Worm (Caenorhabditis elegans) whole organism, L4 larva: ENCODE data around the gene F28A12.10.

Source experiments
- F10B5.3 ChIP-seq: sonication (generic microtip); optimal IDR thresholded peaks from 2 replicates; lab custom pipeline; 2016; ENCODE audit warnings: mild to moderate bottlenecking, missing genetic modification characterization, missing compliant biosample characterization
- F37D6.2 ChIP-seq: sonication (generic microtip); optimal IDR thresholded peaks from 2 replicates; lab custom pipeline; 2016; ENCODE audit warnings: mild to moderate bottlenecking, missing genetic modification characterization, missing compliant biosample characterization
- F49E8.2 ChIP-seq: sonication (generic microtip); optimal IDR thresholded peaks from 2 replicates; lab custom pipeline; 2016; ENCODE audit warnings: missing compliant biosample characterization, mild to moderate bottlenecking, missing genetic modification characterization, borderline replicate concordance
- T20F7.1 ChIP-seq: fragments of 200-800 bp; sonication (Bioruptor generic); optimal IDR thresholded peaks from 2 replicates; lab custom pipeline; 2018; ENCODE audit warnings: mild to moderate bottlenecking, missing genetic modification characterization, missing compliant biosample characterization
- T26A8.4 ChIP-seq: fragments of 200-800 bp; sonication (Bioruptor generic); IDR thresholded peaks from 2 replicates; pipeline ENCODE4 v1.3.6; 2022; ENCODE audit warnings: missing genetic modification characterization, missing compliant biosample characterization
- Y105C5A.15 ChIP-seq: fragments of 200-800 bp; sonication (Bioruptor generic); IDR thresholded peaks from 2 replicates; pipeline ENCODE4 v1.3.6; 2022; ENCODE audit warnings: missing genetic modification characterization, missing compliant biosample characterization
- Y48G9A.11 ChIP-seq: fragments of 200-800 bp; sonication (Bioruptor generic); IDR thresholded peaks from 2 replicates; pipeline ENCODE4 v1.3.6; 2022; ENCODE audit warnings: missing genetic modification reagents, missing genetic modification characterization, missing compliant biosample characterization
- aha-1 ChIP-seq: fragments of 150-350 bp; peaks from one replicate; lab custom pipeline; 2014; ENCODE audit warnings: missing biosample characterization, missing genetic modification characterization
- ama-1 ChIP-seq: fragments of 150-350 bp; optimal IDR thresholded peaks from 2 replicates; lab custom pipeline; 2014; ENCODE audit warnings: inconsistent platforms, mixed read lengths
- attf-4 ChIP-seq: sonication (generic microtip); optimal IDR thresholded peaks from 3 replicates; lab custom pipeline; 2017; ENCODE audit warnings: missing biosample characterization, missing genetic modification characterization
- cey-2 ChIP-seq: sonication (generic microtip); optimal IDR thresholded peaks from 3 replicates; lab custom pipeline; 2017; ENCODE audit warnings: missing genetic modification characterization, mild to moderate bottlenecking, missing compliant biosample characterization, antibody characterized with exemption, borderline replicate concordance; ENCODE audit not compliant: insufficient read depth
- ctbp-1 ChIP-seq: fragments of 200-800 bp; sonication (Bioruptor generic); IDR thresholded peaks from 2 replicates; pipeline ENCODE4 v1.3.6; 2022; ENCODE audit warnings: missing genetic modification reagents, missing genetic modification characterization, missing compliant biosample characterization
- daf-12 ChIP-seq: fragments of 150-350 bp; optimal IDR thresholded peaks from 2 replicates; lab custom pipeline; 2014; ENCODE audit warnings: missing biosample characterization, missing genetic modification reagents, missing genetic modification characterization
- daf-8 ChIP-seq: fragments of 200-800 bp; sonication (Bioruptor generic); IDR thresholded peaks from 2 replicates; pipeline ENCODE4 v1.3.6; 2022; ENCODE audit warnings: missing genetic modification characterization, missing compliant biosample characterization
- dmd-6 ChIP-seq: fragments of 200-800 bp; sonication (Bioruptor generic); IDR thresholded peaks from 2 replicates; pipeline ENCODE4 v1.3.6; 2022; ENCODE audit warnings: missing genetic modification reagents, missing genetic modification characterization, missing compliant biosample characterization
- dmd-9 ChIP-seq: fragments of 200-800 bp; sonication (Bioruptor generic); IDR thresholded peaks from 2 replicates; pipeline ENCODE4 v1.3.6; 2022; ENCODE audit warnings: missing genetic modification reagents, missing genetic modification characterization, missing compliant biosample characterization
- dve-1 ChIP-seq: sonication (generic microtip); optimal IDR thresholded peaks from 2 replicates; lab custom pipeline; 2017; ENCODE audit warnings: antibody characterized with exemption, mild to moderate bottlenecking, missing genetic modification characterization, missing compliant biosample characterization; ENCODE audit not compliant: insufficient read depth
- fos-1 ChIP-seq: fragments of 150-350 bp; optimal IDR thresholded peaks from 2 replicates; lab custom pipeline; 2014; ENCODE audit warnings: missing biosample characterization, missing genetic modification characterization
- hif-1 ChIP-seq, 2 experiments: sonication (generic microtip); optimal IDR thresholded peaks; 2 replicates each; lab custom pipeline; 2016 to 2017; ENCODE audit warnings: missing compliant biosample characterization in 2 of 2, missing genetic modification characterization in 2 of 2, missing genetic modification reagents in 2 of 2, missing genotype in 2 of 2, mild to moderate bottlenecking in 1 of 2
- hlh-11 ChIP-seq: fragments of 200-800 bp; sonication (Bioruptor generic); optimal IDR thresholded peaks from 2 replicates; lab custom pipeline; 2018; ENCODE audit warnings: mild to moderate bottlenecking, missing genetic modification characterization, missing compliant biosample characterization
- hlh-30 ChIP-seq: sonication (generic microtip); optimal IDR thresholded peaks from 2 replicates; lab custom pipeline; 2017; ENCODE audit warnings: antibody characterized with exemption, mild to moderate bottlenecking, missing genetic modification characterization, missing compliant biosample characterization; ENCODE audit not compliant: insufficient read depth
- jun-1 ChIP-seq: fragments of 150-350 bp; optimal IDR thresholded peaks from 2 replicates; lab custom pipeline; 2014; ENCODE audit warnings: missing biosample characterization, missing genetic modification reagents, missing genetic modification characterization
- lin-1 ChIP-seq: fragments of 200-800 bp; sonication (Bioruptor generic); IDR thresholded peaks from 2 replicates; pipeline ENCODE4 v1.3.6; 2022; ENCODE audit warnings: missing genetic modification reagents, missing genetic modification characterization, missing compliant biosample characterization
- lin-29 ChIP-seq: fragments of 200-800 bp; sonication (Bioruptor generic); IDR thresholded peaks from 2 replicates; pipeline ENCODE4 v1.3.6; 2022; ENCODE audit warnings: missing genetic modification reagents, missing genetic modification characterization, missing compliant biosample characterization
- lin-38 ChIP-seq: fragments of 200-800 bp; sonication (Bioruptor generic); IDR thresholded peaks from 2 replicates; pipeline ENCODE4 v1.3.6; 2022; ENCODE audit warnings: missing genetic modification reagents, missing genetic modification characterization, missing compliant biosample characterization
- madf-9 ChIP-seq: fragments of 200-800 bp; sonication (Bioruptor generic); conservative IDR thresholded peaks from 2 replicates; pipeline ENCODE4 v1.3.6; 2022; ENCODE audit warnings: missing genetic modification reagents, missing genetic modification characterization, missing compliant biosample characterization
- mep-1 ChIP-seq: fragments of 150-350 bp; sonication (generic microtip); optimal IDR thresholded peaks from 3 replicates; lab custom pipeline; 2014; ENCODE audit warnings: missing biosample characterization, missing genetic modification characterization
- mxl-3 ChIP-seq: fragments of 200-800 bp; sonication (Bioruptor generic); optimal IDR thresholded peaks from 2 replicates; lab custom pipeline; 2018; ENCODE audit warnings: mild to moderate bottlenecking, missing genetic modification characterization, missing compliant biosample characterization
- nhr-102 ChIP-seq: sonication (generic microtip); optimal IDR thresholded peaks from 2 replicates; lab custom pipeline; 2016; ENCODE audit warnings: mild to moderate bottlenecking, missing genetic modification characterization, moderate library complexity, missing compliant biosample characterization
- nhr-11 ChIP-seq: fragments of 150-350 bp; optimal IDR thresholded peaks from 2 replicates; lab custom pipeline; 2014; ENCODE audit warnings: missing biosample characterization, missing genetic modification characterization
- nhr-25 ChIP-seq: sonication (generic microtip); optimal IDR thresholded peaks from 2 replicates; lab custom pipeline; 2017; ENCODE audit warnings: missing genetic modification characterization, mild to moderate bottlenecking, missing compliant biosample characterization, antibody characterized with exemption, moderate library complexity, borderline replicate concordance; ENCODE audit not compliant: insufficient read depth
- nhr-28 ChIP-seq: fragments of 150-350 bp; optimal IDR thresholded peaks from 2 replicates; lab custom pipeline; 2014; ENCODE audit warnings: missing biosample characterization, missing genetic modification characterization
- nhr-41 ChIP-seq: fragments of 200-800 bp; sonication (Bioruptor generic); IDR thresholded peaks from 2 replicates; pipeline ENCODE4 v1.3.6; 2022; ENCODE audit warnings: missing genetic modification reagents, missing genetic modification characterization, missing compliant biosample characterization
- nhr-6 ChIP-seq: fragments of 150-350 bp; optimal IDR thresholded peaks from 2 replicates; lab custom pipeline; 2014; ENCODE audit warnings: missing biosample characterization, missing genetic modification characterization
- nhr-77 ChIP-seq: fragments of 150-350 bp; optimal IDR thresholded peaks from 2 replicates; lab custom pipeline; 2014; ENCODE audit warnings: missing biosample characterization, missing genetic modification characterization
- rbr-2 ChIP-seq: sonication (generic microtip); optimal IDR thresholded peaks from 2 replicates; lab custom pipeline; 2016; ENCODE audit warnings: missing genotype, missing genetic modification characterization, missing compliant biosample characterization
- sdz-12 ChIP-seq: fragments of 200-800 bp; sonication (Bioruptor generic); optimal IDR thresholded peaks from 2 replicates; lab custom pipeline; 2018; ENCODE audit warnings: mild to moderate bottlenecking, missing genetic modification characterization, missing compliant biosample characterization
- snpc-1.2 ChIP-seq: fragments of 200-800 bp; sonication (Bioruptor generic); IDR thresholded peaks from 2 replicates; pipeline ENCODE4 v1.3.6; 2022; ENCODE audit warnings: missing genetic modification reagents, missing genetic modification characterization, missing compliant biosample characterization
- spr-1 ChIP-seq: sonication (generic microtip); optimal IDR thresholded peaks from 2 replicates; lab custom pipeline; 2016; ENCODE audit warnings: mild to moderate bottlenecking, missing genetic modification characterization, missing compliant biosample characterization
- spr-3 ChIP-seq: fragments of 200-800 bp; sonication (Bioruptor generic); optimal IDR thresholded peaks from 2 replicates; lab custom pipeline; 2018; ENCODE audit warnings: mild to moderate bottlenecking, missing genetic modification characterization, missing compliant biosample characterization
- tra-1 ChIP-seq: fragments of 200-800 bp; sonication (Bioruptor generic); IDR thresholded peaks from 2 replicates; pipeline ENCODE4 v1.3.6; 2022; ENCODE audit warnings: missing genetic modification reagents, missing genetic modification characterization, missing compliant biosample characterization
- unc-62 ChIP-seq, 3 experiments: fragments of 150-350 bp in 1 of 3; sonication (generic microtip); optimal IDR thresholded peaks in 2 of 3; peaks in 1 of 3; 1 replicate in 1 of 3; 2 replicates in 2 of 3; lab custom pipeline; 2014 to 2017; ENCODE audit warnings: missing biosample characterization in 3 of 3, missing genetic modification characterization in 3 of 3, missing genetic modification reagents in 3 of 3, missing genotype in 1 of 3
- zfp-2 ChIP-seq: sonication (generic microtip); optimal IDR thresholded peaks from 2 replicates; lab custom pipeline; 2016; ENCODE audit warnings: mild to moderate bottlenecking, missing genetic modification characterization, missing compliant biosample characterization
- zip-2 ChIP-seq: fragments of 150-350 bp; optimal IDR thresholded peaks from 2 replicates; lab custom pipeline; 2014; ENCODE audit warnings: missing biosample characterization, missing genetic modification characterization

The F28A12.10 gene

DNA sequence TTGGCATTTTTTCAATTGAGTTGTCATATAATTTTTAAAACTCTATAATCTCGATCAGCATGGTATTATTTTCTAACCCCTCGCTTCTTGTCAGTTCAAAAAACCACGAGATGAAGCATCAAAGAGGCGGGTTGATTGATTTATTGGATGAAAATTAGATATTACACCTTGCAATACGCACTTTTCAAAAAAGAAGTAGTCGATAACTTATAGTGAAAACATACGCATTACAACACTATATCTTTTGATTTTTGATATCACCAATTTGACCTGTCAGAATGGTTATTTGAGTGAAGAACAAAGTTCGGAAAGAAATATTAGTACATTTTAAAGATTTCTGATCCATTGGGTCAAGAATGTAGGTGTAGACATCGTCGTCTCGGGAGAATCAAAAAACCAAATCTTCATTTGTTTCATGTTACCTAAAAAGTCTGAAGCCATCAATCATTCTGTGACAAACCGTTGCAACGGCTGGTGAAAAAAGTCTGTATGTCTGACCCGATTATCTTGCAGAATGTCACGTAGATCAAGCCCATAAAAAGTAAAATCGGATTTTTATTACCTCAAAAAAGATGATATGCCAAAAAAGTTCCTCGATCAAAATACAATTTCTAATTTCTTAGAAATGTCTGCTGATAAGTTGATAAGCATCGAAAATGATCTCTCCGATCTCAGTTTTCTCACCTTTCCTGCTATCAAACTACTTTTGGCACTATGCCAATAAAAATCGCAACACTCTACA is 15.7 kb upstream of the F28A12.10 start (continued):
- TF ChIP-seq lin-29 (no peak), unc-62 (GFP tag; optimal IDR thresholded peaks at IDR 0.05 in 1 of 2; lab: Kevin White, UChicago) (peak in 1 of 2 experiments; percentile 92), unc-62 (tag; optimal IDR thresholded peaks at IDR 0.05; lab: Kevin White, UChicago) (no peak), lin-38 (GFP tag; lab: Robert Waterston, UW) (no peak), hlh-30 (tag; lab: Kevin White, UChicago) (peak; percentile 10), Y105C5A.15 (no peak), T20F7.1 (GFP tag; lab: Kevin White, UChicago) (no peak), spr-1 (tag; lab: Kevin White, UChicago) (no peak), nhr-6 (no peak), sdz-12 (GFP tag; lab: Kevin White, UChicago) (no peak), T26A8.4 (GFP tag; lab: Robert Waterston, UW) (no peak), mep-1 (no peak), Y48G9A.11 (GFP tag; lab: Robert Waterston, UW) (no peak), rbr-2 (tag; lab: Kevin White, UChicago) (no peak), F37D6.2 (tag; lab: Kevin White, UChicago) (no peak), nhr-41 (GFP tag; lab: Robert Waterston, UW) (no peak), nhr-25 (peak; percentile 68), cey-2 (tag; lab: Kevin White, UChicago) (no peak), nhr-11 (tag; lab: Kevin White, UChicago) (no peak)
- TF ChIP-seq, all 104 proteins: peak for 14

- TF ChIP-seq hlh-11 (peak; percentile 5), ama-1 (lab: Kevin White, UChicago) (no peak), nhr-28 (tag; lab: Kevin White, UChicago) (peak; percentile 6), zfp-2 (tag; lab: Kevin White, UChicago) (no peak), aha-1 (tag; lab: Kevin White, UChicago) (peak; percentile 81), unc-62 (GFP tag; optimal IDR thresholded peaks at IDR 0.05 in 1 of 2; lab: Kevin White, UChicago) (peak in 1 of 2 experiments; percentile 93), unc-62 (tag; optimal IDR thresholded peaks at IDR 0.05; lab: Kevin White, UChicago) (no peak), mxl-3 (GFP tag; lab: Kevin White, UChicago) (peak; percentile 1)
These were observed 14.6 kb upstream of the F28A12.10 start for ce11 chrV:8652177-8652576.

DNA sequence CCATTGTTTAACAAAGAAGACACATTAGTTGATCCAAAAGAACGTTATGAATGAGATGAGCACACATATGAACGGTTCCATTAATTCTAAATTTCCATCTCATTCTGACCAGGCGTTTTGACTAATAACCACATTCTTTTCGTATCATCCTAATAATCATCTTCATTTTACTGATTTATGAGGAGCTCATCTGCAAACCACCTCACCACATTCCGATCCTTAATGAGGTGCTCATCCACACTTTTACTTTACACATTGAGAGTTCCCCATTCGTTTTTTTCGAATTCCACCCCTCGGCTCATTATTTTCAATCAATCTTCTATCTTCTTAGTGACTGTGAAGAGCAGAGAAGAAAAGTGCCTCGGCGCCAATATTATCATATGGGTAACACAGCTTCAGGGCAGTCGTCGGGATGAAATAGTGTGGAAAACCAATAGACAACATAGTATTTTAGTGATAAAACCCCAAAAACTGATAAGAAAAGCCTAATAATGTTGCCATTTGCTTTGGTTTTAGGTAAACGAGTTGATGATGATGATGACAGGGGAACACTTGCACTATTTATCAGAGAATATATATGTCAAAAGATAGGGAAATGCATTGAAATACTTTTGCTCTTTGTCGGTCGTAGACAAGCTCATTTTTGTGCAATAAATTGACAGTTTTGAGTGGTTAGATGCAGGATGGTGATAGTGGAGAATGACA is 13.6 kb upstream of the F28A12.10 start:
- TF ChIP-seq F49E8.2 (no peak), dve-1 (tag; lab: Kevin White, UChicago) (peak; percentile 96), nhr-77 (peak; percentile 88), fos-1 (tag; lab: Kevin White, UChicago) (no peak), hlh-30 (tag; lab: Kevin White, UChicago) (peak; percentile 40), zip-2 (no peak), T20F7.1 (GFP tag; lab: Kevin White, UChicago) (peak; percentile 73), attf-4 (tag; lab: Kevin White, UChicago) (no peak), lin-1 (peak; percentile 93; the same call in 1 of the 2 replicates), mxl-3 (GFP tag; lab: Kevin White, UChicago) (peak; percentile 42), daf-8 (GFP tag; lab: Robert Waterston, UW) (no peak), ctbp-1 (GFP tag; lab: Robert Waterston, UW) (no peak), madf-9 (GFP tag; lab: Robert Waterston, UW) (no peak), cey-2 (tag; lab: Kevin White, UChicago) (peak; percentile 74), daf-12 (tag; lab: Kevin White, UChicago) (no peak), nhr-28 (tag; lab: Kevin White, UChicago) (peak; percentile 77), spr-3 (no peak), dmd-6 (peak; percentile 100), dmd-9 (no peak), snpc-1.2 (GFP tag; lab: Robert Waterston, UW) (no peak), tra-1 (GFP tag; lab: Robert Waterston, UW) (peak; percentile 99), F10B5.3 (tag; lab: Kevin White, UChicago) (no peak), nhr-102 (tag; lab: Kevin White, UChicago) (peak; percentile 93), hif-1 (tag; optimal IDR thresholded peaks at IDR 0.05; lab: Kevin White, UChicago) (peak in 1 of 2 experiments; percentile 37), jun-1 (tag; lab: Kevin White, UChicago) (peak; percentile 64)
